Fruit fly (Drosophila melanogaster): ENCODE measurements around the gene exex.

Gene exex

dm6 chr3L:7981228-7981854 lies 33.4 kb downstream of the exex start:
- no peak for TF ChIP-seq CG6792 (GFP tag; optimal IDR thresholded peaks at IDR 0.05)
- no peak for TF ChIP-seq fd85E (GFP tag; optimal IDR thresholded peaks at IDR 0.05)
- TF ChIP-seq CG11762 (GFP tag; optimal IDR thresholded peaks at IDR 0.05; ENCODE audit: insufficient read depth), result no peak
- no peak for TF ChIP-seq Sox14 (GFP tag; optimal IDR thresholded peaks at IDR 0.05)
- no peak for TF ChIP-seq Ets96B (tag; optimal IDR thresholded peaks at IDR 0.05)
- TF ChIP-seq Eip78C (GFP tag), result peak; percentile 54
- TF ChIP-seq lz (GFP tag; optimal IDR thresholded peaks at IDR 0.05), result no peak

dm6 chr3L:7981956-7982355 lies 34.0 kb downstream of the exex start:
- TF ChIP-seq Blimp-1 (GFP tag; optimal IDR thresholded peaks at IDR 0.05), result no peak
- TF ChIP-seq Eip78C (GFP tag), result peak; percentile 21

- TF ChIP-seq ss (GFP tag; optimal IDR thresholded peaks at IDR 0.05), result peak; percentile 4 to 69
- TF ChIP-seq esn (GFP tag; optimal IDR thresholded peaks at IDR 0.05), result no peak
- peak; percentile 16 for TF ChIP-seq dsx (GFP tag; optimal IDR thresholded peaks at IDR 0.05; ENCODE audit: poor library complexity, severe bottlenecking)
- no peak for TF ChIP-seq OdsH (GFP tag; optimal IDR thresholded peaks at IDR 0.05)
- TF ChIP-seq CG16779 (tag; optimal IDR thresholded peaks at IDR 0.05), result no peak
- TF ChIP-seq fd85E (GFP tag; optimal IDR thresholded peaks at IDR 0.05), result no peak
- TF ChIP-seq Eip78C (GFP tag), result peak; percentile 28
- TF ChIP-seq CG8632 (GFP tag; optimal IDR thresholded peaks at IDR 0.05), result no peak
- peak; percentile 8 for TF ChIP-seq CG6854 (GFP tag; optimal IDR thresholded peaks at IDR 0.05)
- TF ChIP-seq salr (GFP tag; optimal IDR thresholded peaks at IDR 0.05), result no peak
- no peak for TF ChIP-seq CG1621 (tag; optimal IDR thresholded peaks at IDR 0.05)
- no peak for TF ChIP-seq Blimp-1 (GFP tag; optimal IDR thresholded peaks at IDR 0.05)
- TF ChIP-seq Hr39 (GFP tag; optimal IDR thresholded peaks at IDR 0.05), result no peak
- no peak for TF ChIP-seq Sox102F (GFP tag; optimal IDR thresholded peaks at IDR 0.05)
Observed at dm6 chr3L:7983602-7984223, 35.7 kb downstream of the exex start.

dm6 chr3L:7984623-7985237 lies 36.7 kb downstream of the exex start:
- no peak for TF ChIP-seq lz (GFP tag; optimal IDR thresholded peaks at IDR 0.05)
- TF ChIP-seq CG3919 (GFP tag; optimal IDR thresholded peaks at IDR 0.05), result no peak
- no peak for TF ChIP-seq dsx (GFP tag; optimal IDR thresholded peaks at IDR 0.05; ENCODE audit: poor library complexity, severe bottlenecking)

- TF ChIP-seq CG11762 (GFP tag; optimal IDR thresholded peaks at IDR 0.05; ENCODE audit: insufficient read depth), result no peak
- TF ChIP-seq dsx (GFP tag; optimal IDR thresholded peaks at IDR 0.05; ENCODE audit: poor library complexity, severe bottlenecking), result peak; percentile 80
Observed at dm6 chr3L:7988401-7988800, 40.4 kb downstream of the exex start.

- peak; percentile 11 for TF ChIP-seq Hr39 (GFP tag; optimal IDR thresholded peaks at IDR 0.05)
- peak; percentile 58; the same call in 2 of the 3 replicates for TF ChIP-seq CG8119 (GFP tag; IDR thresholded peaks at IDR 0.05)
- TF ChIP-seq OdsH (GFP tag; optimal IDR thresholded peaks at IDR 0.05), result peak; percentile 56
- TF ChIP-seq Met (GFP tag; optimal IDR thresholded peaks at IDR 0.05), result peak; percentile 55
- TF ChIP-seq salr (GFP tag; optimal IDR thresholded peaks at IDR 0.05), result peak in 1 of 2 experiments; percentile 55
- TF ChIP-seq svp (GFP tag), result no peak
- TF ChIP-seq fkh (GFP tag; optimal IDR thresholded peaks at IDR 0.05), result peak; percentile 26
- TF ChIP-seq Sox14 (GFP tag; optimal IDR thresholded peaks at IDR 0.05), result peak; percentile 50
- TF ChIP-seq spab (GFP tag; optimal IDR thresholded peaks at IDR 0.05), result peak; percentile 47
- peak; percentile 18 for TF ChIP-seq CG34406 (GFP tag; optimal IDR thresholded peaks at IDR 0.05)
- TF ChIP-seq acj6 (GFP tag; optimal IDR thresholded peaks at IDR 0.05), result peak; percentile 59
- 0 out of 3 replicates have a peak, but pooled peaks have one; percentile 26 for TF ChIP-seq eg (GFP tag; IDR thresholded peaks at IDR 0.05)
- TF ChIP-seq CG8319 (GFP tag; optimal IDR thresholded peaks at IDR 0.05), result no peak
- TF ChIP-seq topi (GFP tag; optimal IDR thresholded peaks at IDR 0.05), result peak; percentile 60
- peak; percentile 43 for TF ChIP-seq cyc (GFP tag; optimal IDR thresholded peaks at IDR 0.05)
- no peak for TF ChIP-seq fd85E (GFP tag; optimal IDR thresholded peaks at IDR 0.05)
- TF ChIP-seq Hr4 (GFP tag; optimal IDR thresholded peaks at IDR 0.05), result peak; percentile 57
- TF ChIP-seq Sox15 (GFP tag; optimal IDR thresholded peaks at IDR 0.05), result no peak
- peak; percentile 20 for TF ChIP-seq lz (GFP tag; optimal IDR thresholded peaks at IDR 0.05)
- peak; percentile 9 for TF ChIP-seq CG9139 (GFP tag; optimal IDR thresholded peaks at IDR 0.05)
- TF ChIP-seq CG7368 (GFP tag; optimal IDR thresholded peaks at IDR 0.05), result peak; percentile 29
- TF ChIP-seq net (GFP tag; optimal IDR thresholded peaks at IDR 0.05), result peak; percentile 37
Observed at dm6 chr3L:7988828-7989673, 41.1 kb downstream of the exex start.
